Fruit fly (Drosophila melanogaster): ENCODE data around the gene Trs33.

The Trs33 gene

DNA sequence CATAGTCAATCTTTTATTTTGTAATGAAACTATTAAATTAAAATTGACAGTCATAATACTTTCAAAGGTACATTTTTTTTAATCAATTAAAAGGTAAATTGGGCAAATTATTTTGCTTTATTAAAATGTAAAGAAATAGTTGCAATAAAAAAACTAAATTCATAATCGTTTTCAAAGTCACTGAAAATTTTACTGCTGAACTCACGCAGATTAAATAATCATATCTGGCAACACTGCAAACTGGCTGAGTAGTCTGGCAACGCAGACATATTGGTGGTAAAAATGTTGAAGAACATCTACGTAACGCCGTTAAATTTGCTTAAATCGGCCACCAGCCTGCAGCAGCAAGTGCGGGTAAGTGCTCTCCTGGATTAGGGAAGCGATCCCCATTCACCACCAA is 20.3 kb downstream of the Trs33 start, which contains the start of gene mRpL9 (continued):
- TF ChIP-seq zen2 (GFP tag; IDR thresholded peaks at IDR 0.05; ENCODE audit: partially characterized antibody), result no peak
- no peak for TF ChIP-seq ERR (GFP tag; optimal IDR thresholded peaks at IDR 0.05)
- TF ChIP-seq Eip74EF (GFP tag; optimal IDR thresholded peaks at IDR 0.05), result no peak
- peak; percentile 56 for TF ChIP-seq zfh2 (GFP tag; optimal IDR thresholded peaks at IDR 0.05)
- TF ChIP-seq tin (GFP tag; optimal IDR thresholded peaks at IDR 0.05), result peak; percentile 20
- TF ChIP-seq CG31388 (GFP tag; optimal IDR thresholded peaks at IDR 0.05), result no peak
- TF ChIP-seq CG10209 (GFP tag; optimal IDR thresholded peaks at IDR 0.05), result no peak
- TF ChIP-seq sqz (GFP tag; optimal IDR thresholded peaks at IDR 0.05), result no peak
- no peak for TF ChIP-seq Hmx (GFP tag; optimal IDR thresholded peaks at IDR 0.05)
- TF ChIP-seq Scr (GFP tag; IDR thresholded peaks at IDR 0.05; ENCODE audit: partially characterized antibody), result peak; percentile 27; the same call in 1 of the 2 replicates
- peak; percentile 58 for TF ChIP-seq HmgZ (tag; optimal IDR thresholded peaks at IDR 0.05)
- no peak for TF ChIP-seq CG6683 (GFP tag; optimal IDR thresholded peaks at IDR 0.05)
- no peak for TF ChIP-seq ap (GFP tag; IDR thresholded peaks at IDR 0.05)
- TF ChIP-seq Xrp1 (GFP tag; IDR thresholded peaks at IDR 0.05), result no peak
- TF ChIP-seq CG3726 (GFP tag; IDR thresholded peaks at IDR 0.05), result no peak
- TF ChIP-seq NfI (GFP tag; optimal IDR thresholded peaks at IDR 0.05), result peak; percentile 4
- peak; percentile 69 for TF ChIP-seq pzg (GFP tag; optimal IDR thresholded peaks at IDR 0.05)
- peak; percentile 32 for TF ChIP-seq PHDP (tag; optimal IDR thresholded peaks at IDR 0.05)
- no peak for TF ChIP-seq CG14667 (GFP tag; IDR thresholded peaks at IDR 0.05)
- no peak for TF ChIP-seq CG1024 (GFP tag; IDR thresholded peaks at IDR 0.05)
- peak; percentile 86 for TF ChIP-seq MBD-R2 (GFP tag; IDR thresholded peaks at IDR 0.05)
- TF ChIP-seq CG1603 (tag; optimal IDR thresholded peaks at IDR 0.05), result peak; percentile 61
- peak; percentile 78 for TF ChIP-seq Med (GFP tag)
- no peak for TF ChIP-seq hkb (optimal IDR thresholded peaks at IDR 0.05)
- TF ChIP-seq hkb (GFP tag; IDR thresholded peaks at IDR 0.05), result no peak
- no peak for TF ChIP-seq Tbp (GFP tag; optimal IDR thresholded peaks at IDR 0.05)
- no peak for TF ChIP-seq CG8290 (GFP tag; optimal IDR thresholded peaks at IDR 0.05)
- no peak for TF ChIP-seq CG8290 (tag; optimal IDR thresholded peaks at IDR 0.05)
- TF ChIP-seq CG30403 (GFP tag; optimal IDR thresholded peaks at IDR 0.05), result peak; percentile 43
- no peak for TF ChIP-seq CG33557 (GFP tag; optimal IDR thresholded peaks at IDR 0.05)
- no peak for TF ChIP-seq Ada2b (GFP tag; IDR thresholded peaks at IDR 0.05)
- no peak; the same call in 1 of the 2 replicates for TF ChIP-seq vvl (GFP tag; IDR thresholded peaks at IDR 0.05)
- TF ChIP-seq Sry-β (GFP tag; optimal IDR thresholded peaks at IDR 0.05), result no peak
- TF ChIP-seq Myb (GFP tag; optimal IDR thresholded peaks at IDR 0.05), result peak; percentile 77
- TF ChIP-seq CG8281 (tag; optimal IDR thresholded peaks at IDR 0.05), result no peak
- no peak for TF ChIP-seq az2 (GFP tag; optimal IDR thresholded peaks at IDR 0.05)
- no peak for TF ChIP-seq CG12769 (tag; optimal IDR thresholded peaks at IDR 0.05)
- peak; percentile 31 for TF ChIP-seq gfzf (GFP tag; optimal IDR thresholded peaks at IDR 0.05)
- TF ChIP-seq Gug (GFP tag; IDR thresholded peaks at IDR 0.05), result peak; percentile 41; the same call in 1 of the 4 replicates
- TF ChIP-seq Elba2 (GFP tag; optimal IDR thresholded peaks at IDR 0.05), result no peak
- peak; percentile 65 for TF ChIP-seq CG12155 (GFP tag; optimal IDR thresholded peaks at IDR 0.05)
- peak; percentile 51; the same call in 1 of the 2 replicates for TF ChIP-seq CG32532 (GFP tag; IDR thresholded peaks at IDR 0.05)
- peak; percentile 11 for TF ChIP-seq CG18011 (GFP tag; optimal IDR thresholded peaks at IDR 0.05)
- TF ChIP-seq Gsc (GFP tag; IDR thresholded peaks at IDR 0.05), result no peak
- no peak for TF ChIP-seq CG12219 (GFP tag; optimal IDR thresholded peaks at IDR 0.05)
- TF ChIP-seq stwl (tag; optimal IDR thresholded peaks at IDR 0.05), result peak; percentile 48
- no peak for TF ChIP-seq CG6254 (GFP tag; optimal IDR thresholded peaks at IDR 0.05)
- peak; percentile 20 for TF ChIP-seq nerfin-1 (tag; optimal IDR thresholded peaks at IDR 0.05)
- TF ChIP-seq gcm (GFP tag; optimal IDR thresholded peaks at IDR 0.05), result no peak
- no peak for TF ChIP-seq esg (GFP tag; conservative IDR thresholded peaks at IDR 0.05)
- TF ChIP-seq so (GFP tag; IDR thresholded peaks at IDR 0.05), result no peak
- TF ChIP-seq CG10654 (GFP tag; optimal IDR thresholded peaks at IDR 0.05), result peak; percentile 9

Measured in whole organism, embryonic.